Worm (Caenorhabditis elegans) whole organism, early embryonic: Measurements from ENCODE around the gene drh-1.
A peak's percentile ranks its signal among the peaks of the same experiment; 100 is the strongest.

Experiments used
- aly-1 ChIP-seq: sonication (generic microtip); optimal IDR thresholded peaks from 2 replicates; lab custom pipeline; 2016; ENCODE audit warnings: missing genetic modification characterization, missing compliant biosample characterization
- ama-1 ChIP-seq: fragments of 150-350 bp; optimal IDR thresholded peaks from 2 replicates; lab custom pipeline; 2014
- ceh-13 ChIP-seq: fragments of 200-800 bp; sonication (Bioruptor generic); optimal IDR thresholded peaks from 2 replicates; lab custom pipeline; 2018; ENCODE audit warnings: mild to moderate bottlenecking, missing genetic modification characterization, missing compliant biosample characterization
- ets-7 ChIP-seq: sonication (generic microtip); optimal IDR thresholded peaks from 2 replicates; lab custom pipeline; 2016; ENCODE audit warnings: missing genotype, missing genetic modification characterization, missing compliant biosample characterization
- flt-1 ChIP-seq: fragments of 200-800 bp; sonication (Bioruptor generic); IDR thresholded peaks from 2 replicates; pipeline ENCODE4 v1.3.6; 2022; ENCODE audit warnings: missing genetic modification characterization, missing compliant biosample characterization
- hmbx-1 ChIP-seq: sonication (generic microtip); optimal IDR thresholded peaks from 2 replicates; lab custom pipeline; 2016; ENCODE audit warnings: mild to moderate bottlenecking, missing genetic modification characterization, missing compliant biosample characterization
- hmg-4 ChIP-seq: fragments of 200-800 bp; sonication (Bioruptor generic); optimal IDR thresholded peaks from 2 replicates; lab custom pipeline; 2018; ENCODE audit warnings: mild to moderate bottlenecking, missing genetic modification characterization, missing compliant biosample characterization
- sea-1 ChIP-seq: fragments of 200-800 bp; sonication (Bioruptor generic); conservative IDR thresholded peaks from 2 replicates; pipeline ENCODE4 v1.3.6; 2022; ENCODE audit warnings: missing genetic modification characterization, missing compliant biosample characterization
- tbx-11 ChIP-seq: fragments of 200-800 bp; sonication (Bioruptor generic); IDR thresholded peaks from 2 replicates; pipeline ENCODE4 v1.3.6; 2022; ENCODE audit warnings: missing genetic modification characterization, missing compliant biosample characterization

DNA sequence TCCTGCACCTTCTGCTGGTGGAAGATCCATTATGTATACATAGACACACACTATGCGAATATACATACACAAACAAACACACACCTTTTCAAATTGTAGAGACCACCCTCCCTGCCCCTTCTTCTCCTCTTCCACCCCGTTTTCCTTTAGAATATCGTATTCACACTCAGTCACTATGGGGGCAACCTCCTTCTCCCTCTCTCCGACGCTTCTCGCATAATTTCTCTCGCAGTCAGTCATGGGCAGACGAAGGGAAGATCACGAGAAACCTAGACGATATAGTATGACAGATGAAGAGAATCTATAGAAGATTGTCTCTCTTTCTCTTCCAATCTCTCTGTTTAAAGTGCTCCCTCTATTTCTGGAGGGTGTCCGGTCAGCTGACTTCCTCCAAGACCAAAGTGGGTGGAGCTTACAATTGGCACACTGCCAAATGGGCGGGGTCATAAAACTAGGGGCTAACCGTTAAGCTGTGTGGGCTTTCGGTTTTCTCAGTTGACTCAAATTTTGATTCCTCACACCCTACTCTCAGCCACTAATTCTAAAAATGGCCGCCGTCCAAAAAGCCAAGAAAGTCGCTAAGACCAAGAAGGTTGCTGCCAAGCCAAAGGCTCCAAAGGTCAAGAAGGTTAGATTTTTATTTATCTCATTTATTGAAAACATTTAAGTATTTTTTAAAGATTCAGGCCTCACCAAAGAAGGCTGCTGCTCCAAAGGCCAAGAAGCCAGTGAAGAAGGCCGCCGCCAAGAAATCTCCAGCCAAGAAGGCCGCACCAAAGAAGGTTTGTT is 32.9 kb upstream of the drh-1 start, which contains the start of gene hil-7:
- TF ChIP-seq aly-1 (tag; lab: Kevin White, UChicago): peak; percentile 61
- peak; percentile 90 for TF ChIP-seq ama-1
- TF ChIP-seq ceh-13 (GFP tag; lab: Kevin White, UChicago): no peak
- no peak for TF ChIP-seq tbx-11
- TF ChIP-seq hmbx-1 (tag; lab: Kevin White, UChicago): no peak
- TF ChIP-seq sea-1 (GFP tag; lab: Robert Waterston, UW): no peak
- no peak for TF ChIP-seq flt-1 (GFP tag; lab: Robert Waterston, UW)
- no peak for TF ChIP-seq ets-7
- TF ChIP-seq hmg-4 (GFP tag; lab: Kevin White, UChicago): peak; percentile 63
